Worm (Caenorhabditis elegans) whole organism, dauer: Measurements from ENCODE around the gene nhr-208.

Experiments
- unc-62 ChIP-seq: sonication (generic microtip); optimal IDR thresholded peaks from 2 replicates; lab custom pipeline; 2017; ENCODE audit warnings: missing biosample characterization, missing genetic modification reagents, missing genetic modification characterization

nhr-208 gene

DNA sequence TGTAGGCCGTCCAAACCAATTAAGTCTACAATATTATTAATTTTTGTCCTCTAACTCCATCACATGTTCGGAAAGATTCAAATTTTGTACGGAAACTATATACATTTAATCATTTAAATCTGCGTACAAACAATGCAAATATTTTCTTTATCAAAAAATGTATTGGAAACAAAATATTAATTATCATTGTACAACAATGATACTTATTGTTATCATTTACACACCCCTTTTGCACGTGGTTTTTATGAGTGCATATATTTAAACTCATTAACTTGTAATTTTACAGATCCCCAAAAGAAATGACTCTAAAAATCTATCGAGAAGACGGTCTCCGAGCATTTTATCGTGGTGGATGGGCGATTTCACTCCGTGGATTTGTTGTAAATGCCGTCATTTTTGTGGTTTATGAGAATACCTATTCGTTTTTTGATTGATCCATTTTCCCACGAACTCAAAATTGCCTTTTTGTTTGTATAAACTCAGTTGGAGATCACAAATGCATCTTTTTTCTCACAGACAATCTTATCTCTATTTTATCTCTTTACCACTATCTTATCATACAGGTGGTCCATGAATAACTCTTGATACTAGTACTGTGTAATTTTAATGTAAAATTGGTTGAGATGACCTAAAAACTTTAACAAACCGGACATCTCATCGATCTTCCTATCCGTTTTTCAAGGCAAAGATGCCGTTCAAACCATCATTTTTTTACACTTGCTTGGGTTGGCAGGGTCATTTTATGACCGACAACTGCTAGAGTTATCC, 8.1 kb upstream of the nhr-208 start:
- TF ChIP-seq unc-62 (GFP tag; lab: Kevin White, UChicago), result no peak

DNA sequence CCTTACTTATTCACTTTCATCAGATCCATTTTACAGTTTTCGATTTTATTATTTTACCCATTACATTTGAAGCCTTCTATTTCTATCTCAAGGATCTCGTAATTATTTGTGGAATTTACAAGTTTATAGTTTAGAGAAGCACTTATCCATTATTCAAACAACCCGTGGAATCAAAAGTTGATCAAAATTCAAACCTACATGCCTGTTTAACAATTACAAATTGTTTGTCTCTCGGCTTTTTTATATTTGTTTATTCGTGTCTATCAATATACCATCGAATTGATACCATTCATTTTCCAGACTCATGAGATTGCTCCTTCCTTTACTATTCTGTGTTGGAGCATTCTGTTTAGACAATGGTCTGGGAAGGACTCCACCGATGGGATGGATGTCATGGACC, 7.2 kb upstream of the nhr-208 start, which contains the start of gene gana-1:
Gene gana-1, plus strand, starts transcription at position 301 of the 400 bp plus-strand sequence.
- TF ChIP-seq unc-62 (GFP tag; lab: Kevin White, UChicago), result no peak

DNA sequence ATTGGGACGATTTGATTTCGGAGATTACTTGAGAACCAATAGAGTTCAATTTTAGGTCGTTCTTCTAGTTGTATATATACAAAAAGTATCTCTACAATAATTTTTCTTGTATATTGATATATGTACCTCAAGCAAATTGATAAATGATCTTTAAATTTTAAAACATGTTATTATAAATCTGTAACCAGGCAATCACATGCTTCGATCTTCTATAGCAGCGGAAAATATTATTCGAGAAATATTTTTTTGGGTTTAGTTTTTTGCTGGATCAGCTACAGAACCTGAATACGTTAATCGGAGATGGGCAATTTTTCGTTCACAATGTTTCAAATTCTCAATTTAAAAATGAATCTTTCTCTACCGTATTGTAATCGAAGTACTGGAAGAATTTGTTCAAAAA, 5.3 kb upstream of the nhr-208 start, which contains the start of gene R07B7.12:
Gene R07B7.12, plus strand, starts transcription at position 301 of the 400 bp plus-strand sequence.
- TF ChIP-seq unc-62 (GFP tag; lab: Kevin White, UChicago), result no peak

DNA sequence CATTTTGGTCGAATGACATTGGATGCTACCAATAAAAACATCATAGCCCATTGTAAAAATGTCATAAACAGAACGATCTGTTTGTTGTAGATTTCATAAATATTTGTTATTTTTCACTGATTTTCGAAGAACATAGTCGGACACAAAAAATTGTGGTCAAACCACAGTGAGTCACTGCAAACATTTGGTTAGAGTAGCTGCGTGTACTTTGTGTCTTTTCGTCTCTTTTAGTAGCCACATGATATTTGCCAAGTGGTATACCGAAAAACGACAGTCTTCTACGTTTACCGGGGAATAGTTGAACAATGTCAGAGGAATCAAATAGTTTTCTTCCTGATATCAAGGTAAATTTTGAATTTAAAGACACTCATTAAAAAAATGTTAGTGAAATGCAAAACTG, 2.4 kb upstream of the nhr-208 start, which contains the start of gene nhr-206:
Gene nhr-206, plus strand, starts transcription at position 248 of the 400 bp plus-strand sequence.
- TF ChIP-seq unc-62 (GFP tag; lab: Kevin White, UChicago), result no peak

DNA sequence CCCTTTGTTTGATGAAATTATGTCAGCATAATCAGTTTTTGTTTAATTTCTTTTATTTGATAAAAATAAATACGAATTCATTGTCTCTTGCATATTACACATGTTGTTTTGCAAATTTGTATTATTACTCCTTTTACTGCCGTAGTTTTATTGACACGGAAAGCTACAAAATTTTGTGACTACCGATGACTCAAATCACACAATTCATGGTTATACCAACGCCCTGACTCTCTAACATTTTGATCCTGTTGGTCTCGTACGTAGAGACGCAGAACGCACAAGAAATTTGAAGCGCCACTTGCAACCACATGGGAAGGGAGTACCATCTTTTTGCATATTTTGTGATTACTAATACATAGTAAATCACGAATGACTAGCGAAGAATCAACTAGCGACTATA, 1.7 kb downstream of the nhr-208 start, which contains the start of gene nhr-207:
Gene nhr-207, plus strand, starts transcription at position 282 of the 400 bp plus-strand sequence.
- TF ChIP-seq unc-62 (GFP tag; lab: Kevin White, UChicago), result no peak

ce11 chrV:12098123-12098522, 4.0 kb downstream of the nhr-208 start, which contains the start of gene nhr-209:
TSS of gene nhr-209 (plus strand) at chrV:12098149.
- no peak for TF ChIP-seq unc-62 (GFP tag; lab: Kevin White, UChicago)

DNA sequence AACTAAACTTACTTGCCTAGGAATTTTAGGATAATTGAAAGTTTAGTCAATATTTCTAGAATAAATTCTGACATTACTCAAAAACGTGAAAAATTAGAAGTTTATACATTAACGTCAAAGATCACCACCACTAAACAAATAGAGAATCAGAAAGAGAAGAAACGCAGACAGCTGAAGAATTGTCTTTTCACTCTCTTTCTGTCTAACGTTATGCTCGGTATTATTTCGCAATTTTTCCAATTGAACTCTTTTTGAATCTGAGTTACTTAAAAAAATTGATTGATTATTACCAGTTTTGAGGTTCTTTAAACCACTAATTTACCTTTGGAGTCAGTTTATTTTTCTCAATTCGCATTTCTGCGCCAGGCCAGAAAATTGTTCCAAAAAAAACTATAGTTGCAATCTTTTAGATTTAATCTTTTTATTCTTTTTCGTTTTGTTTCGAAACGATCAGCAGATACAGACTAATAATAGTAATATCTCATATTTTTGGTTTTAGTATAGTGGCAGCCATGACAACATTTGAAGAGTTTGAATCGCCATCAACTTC, 6.8 kb downstream of the nhr-208 start, which contains the start of gene nhr-154:
Gene nhr-154, plus strand, starts transcription at position 500 of the 550 bp plus-strand sequence.
- TF ChIP-seq unc-62 (GFP tag; lab: Kevin White, UChicago), result no peak

DNA sequence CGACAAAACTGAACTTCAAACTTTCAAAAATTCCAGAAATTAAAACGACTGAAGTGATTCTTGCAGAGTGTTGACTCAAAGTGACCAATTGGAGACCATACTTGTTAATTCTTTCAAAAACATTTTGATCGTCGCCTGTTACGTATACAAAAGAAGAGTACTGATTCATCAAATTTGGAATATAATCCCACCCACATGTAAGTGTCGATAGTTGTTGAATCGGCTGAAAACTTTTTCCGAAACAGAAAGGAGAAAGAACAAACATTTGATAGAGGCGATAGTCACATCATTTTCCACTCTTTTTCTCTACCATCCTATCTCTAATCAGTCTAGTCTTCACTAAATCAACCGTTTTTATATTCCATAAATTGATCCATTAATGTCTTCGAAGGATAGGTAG, 9.8 kb downstream of the nhr-208 start, which contains the start of gene nhr-153:
Gene nhr-153, plus strand, starts transcription at position 301 of the 400 bp plus-strand sequence.
- no peak for TF ChIP-seq unc-62 (GFP tag; lab: Kevin White, UChicago)

DNA sequence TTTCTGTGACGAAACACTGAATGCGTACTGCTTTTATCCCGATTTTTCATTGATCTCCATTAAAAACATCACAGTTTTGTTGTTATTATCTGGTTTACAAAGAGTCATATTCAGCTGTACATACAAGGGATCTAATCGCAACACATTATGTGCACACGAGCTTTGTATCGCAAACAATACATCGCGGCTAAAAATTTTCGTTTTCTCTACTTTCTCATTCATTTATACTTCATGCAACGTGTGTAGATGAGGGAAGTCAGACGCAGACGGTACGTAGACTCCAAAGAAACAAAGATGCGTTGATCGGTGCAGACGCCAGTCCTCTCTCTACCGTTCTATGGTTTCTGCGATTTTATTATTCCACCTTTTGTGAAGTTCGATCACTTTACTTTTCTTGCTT, 12.7 kb downstream of the nhr-208 start, which contains the start of gene nhr-136:
Gene nhr-136, plus strand, starts transcription at position 301 of the 400 bp plus-strand sequence.
- no peak for TF ChIP-seq unc-62 (GFP tag; lab: Kevin White, UChicago)

DNA sequence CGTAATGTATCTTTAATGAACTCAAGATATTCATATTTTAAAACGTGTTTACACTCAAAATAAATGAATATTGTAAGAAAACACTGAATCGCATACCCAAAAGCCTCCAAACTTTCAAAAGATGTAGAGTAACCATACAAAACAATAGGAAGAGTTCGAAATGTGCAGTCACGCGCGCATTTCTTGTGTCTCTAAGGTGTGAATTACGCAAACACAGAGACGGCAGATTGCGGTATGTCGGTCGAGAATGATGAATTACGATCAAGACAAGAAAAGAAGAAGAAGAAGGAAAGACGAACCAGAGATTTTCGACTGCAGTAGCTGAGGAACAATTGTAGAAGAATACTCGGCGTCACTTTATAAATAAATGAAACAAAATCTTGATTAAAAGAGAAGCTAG, 17.3 kb downstream of the nhr-208 start, which contains the start of gene lhpp-1:
Gene lhpp-1, minus strand, starts transcription at position 354 of the 400 bp plus-strand sequence.
- TF ChIP-seq unc-62 (GFP tag; lab: Kevin White, UChicago), result no peak

- no peak for TF ChIP-seq unc-62 (GFP tag; lab: Kevin White, UChicago)
Observed at ce11 chrV:12113726-12114125, 19.6 kb downstream of the nhr-208 start.

ce11 chrV:12114693-12115092, 20.6 kb downstream of the nhr-208 start, which contains the start of gene spin-1:
TSS of gene spin-1 (plus strand) at chrV:12114993.
- no peak for TF ChIP-seq unc-62 (GFP tag; lab: Kevin White, UChicago)

DNA sequence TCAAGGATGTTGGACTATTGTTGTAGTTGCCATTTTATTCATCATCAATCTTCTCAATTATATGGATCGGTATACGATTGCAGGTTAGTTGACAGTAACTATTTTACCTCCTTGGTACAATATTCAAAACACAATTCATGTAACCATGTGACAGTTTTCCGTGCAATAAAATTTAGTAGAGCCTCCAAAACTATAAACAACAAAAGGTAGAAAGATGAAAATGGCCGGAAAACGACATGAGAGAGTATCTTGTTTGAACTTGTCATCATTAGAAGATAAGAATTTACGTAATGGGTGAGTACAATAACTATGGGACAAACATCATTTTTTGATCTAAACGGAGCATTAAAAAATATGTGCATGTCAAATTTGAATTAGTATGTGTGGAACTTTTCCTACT, 21.0 kb downstream of the nhr-208 start:
- TF ChIP-seq unc-62 (GFP tag; lab: Kevin White, UChicago), result no peak

ce11 chrV:12117567-12118053, 23.5 kb downstream of the nhr-208 start, which contains the start of gene C13C4.8:
TSS of gene C13C4.8 (plus strand) at chrV:12118003.
- no peak for TF ChIP-seq unc-62 (GFP tag; lab: Kevin White, UChicago)

DNA sequence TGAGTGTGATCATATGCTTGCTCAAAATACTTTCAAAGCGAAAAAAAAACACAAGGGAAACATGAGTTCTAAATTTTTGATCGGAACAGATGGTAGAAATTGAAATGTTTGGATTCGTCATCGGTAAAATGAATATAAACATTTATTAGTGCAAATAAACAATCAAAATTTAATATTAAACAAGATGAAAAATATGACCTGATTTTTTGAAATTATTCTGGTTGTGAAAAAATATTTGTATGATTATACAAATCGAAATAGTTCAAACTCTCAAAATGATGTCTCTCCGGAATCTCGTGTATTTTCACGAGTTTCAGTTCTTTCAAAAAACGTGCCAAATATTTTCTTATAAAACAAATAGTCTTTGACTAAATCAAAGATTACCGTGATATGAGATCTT, 26.3 kb downstream of the nhr-208 start, which contains the start of gene C13C4.7:
Gene C13C4.7, minus strand, starts transcription at position 101 of the 400 bp plus-strand sequence.
- no peak for TF ChIP-seq unc-62 (GFP tag; lab: Kevin White, UChicago)

DNA sequence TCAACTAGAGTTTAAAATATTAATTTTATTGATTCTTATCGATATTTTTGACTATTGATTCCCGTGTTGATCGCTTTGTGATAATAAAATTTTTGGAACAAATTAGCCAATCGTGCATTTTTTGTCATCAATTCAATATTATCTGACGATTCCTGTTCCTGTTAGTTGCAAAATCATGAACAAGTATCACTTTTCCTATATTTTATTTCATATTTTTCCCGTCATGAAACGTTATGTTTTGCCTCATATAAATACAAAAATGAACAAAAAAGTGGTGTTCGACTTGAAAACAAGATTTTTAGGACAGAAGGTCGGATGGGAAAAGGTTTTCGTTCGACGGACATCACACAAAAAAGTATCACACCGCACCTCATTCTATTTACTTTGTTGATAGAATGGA, 27.2 kb downstream of the nhr-208 start, which contains the start of gene C13C4.6:
Gene C13C4.6, plus strand, starts transcription at position 301 of the 400 bp plus-strand sequence.
- no peak for TF ChIP-seq unc-62 (GFP tag; lab: Kevin White, UChicago)
